Worm (Caenorhabditis elegans): ENCODE measurements around the gene Y77E11A.12.

- TF ChIP-seq peb-1 (tag; optimal IDR thresholded peaks at IDR 0.05), result no peak
- TF ChIP-seq ztf-11 (tag; optimal IDR thresholded peaks at IDR 0.05), result no peak
- TF ChIP-seq ama-1 (optimal IDR thresholded peaks at IDR 0.05), result no peak
- no peak for TF ChIP-seq lin-11 (tag; optimal IDR thresholded peaks at IDR 0.05)
- no peak for TF ChIP-seq lin-39 (tag; optimal IDR thresholded peaks at IDR 0.05)
- TF ChIP-seq nhr-21 (tag; optimal IDR thresholded peaks at IDR 0.05), result no peak
- no peak for TF ChIP-seq unc-55 (GFP tag; optimal IDR thresholded peaks at IDR 0.05)
- TF ChIP-seq nhr-12 (tag; optimal IDR thresholded peaks at IDR 0.05), result no peak
- no peak for TF ChIP-seq elt-1 (tag; optimal IDR thresholded peaks at IDR 0.05)
- TF ChIP-seq R02D3.7 (tag; optimal IDR thresholded peaks at IDR 0.05), result no peak
- no peak for TF ChIP-seq blmp-1 (tag; optimal IDR thresholded peaks at IDR 0.05; ENCODE audit: insufficient read depth)
These were observed 31.4 kb downstream of the Y77E11A.12 start for ce11 chrIV:1443514-1443913.
